Worm (Caenorhabditis elegans) whole organism, late embryonic: ENCODE results near the gene F56D2.2.

Source experiments
- ama-1 ChIP-seq: fragments of 150-350 bp; optimal IDR thresholded peaks from 2 replicates; lab custom pipeline; 2014
- ceh-2 ChIP-seq: sonication (generic microtip); optimal IDR thresholded peaks from 2 replicates; lab custom pipeline; 2016; ENCODE audit warnings: missing genotype, missing genetic modification characterization, missing compliant biosample characterization
- dve-1 ChIP-seq: sonication (generic microtip); optimal IDR thresholded peaks from 2 replicates; lab custom pipeline; 2017; ENCODE audit warnings: antibody characterized with exemption, mild to moderate bottlenecking, missing genetic modification characterization, missing compliant biosample characterization
- hlh-30 ChIP-seq: sonication (generic microtip); optimal IDR thresholded peaks from 2 replicates; lab custom pipeline; 2017; ENCODE audit warnings: antibody characterized with exemption, missing genetic modification characterization, missing compliant biosample characterization; ENCODE audit not compliant: insufficient read depth
- nhr-11 ChIP-seq: fragments of 150-350 bp; optimal IDR thresholded peaks from 2 replicates; lab custom pipeline; 2014; ENCODE audit warnings: missing biosample characterization, missing genetic modification characterization
- unc-86 ChIP-seq: sonication (generic microtip); optimal IDR thresholded peaks from 2 replicates; lab custom pipeline; 2016; ENCODE audit warnings: missing genetic modification characterization, missing compliant biosample characterization

DNA sequence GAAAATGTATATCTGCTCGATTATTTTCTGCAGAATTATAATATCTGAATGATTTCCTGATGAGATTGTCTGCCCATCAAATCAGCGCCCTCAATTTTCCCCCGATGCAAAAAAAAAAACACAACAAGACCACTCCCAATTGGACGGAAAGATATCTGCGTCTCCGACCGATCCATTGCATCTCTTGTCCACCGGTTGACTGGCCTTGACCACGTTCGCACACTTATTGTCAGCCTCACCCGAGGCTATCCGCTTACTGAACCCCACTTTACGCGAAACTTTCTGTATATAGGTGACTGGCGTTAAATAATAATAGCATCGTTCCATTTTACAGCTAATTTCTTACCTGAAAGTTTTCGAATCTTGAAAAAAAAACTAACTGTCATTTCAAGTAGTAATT, 7.3 kb downstream of the F56D2.2 start:
- TF ChIP-seq hlh-30 (tag; lab: Kevin White, UChicago) = no peak
- TF ChIP-seq ama-1 (lab: Kevin White, UChicago) = no peak
- TF ChIP-seq nhr-11 (tag; lab: Kevin White, UChicago) = no peak
- no peak for TF ChIP-seq ceh-2 (tag; lab: Kevin White, UChicago)
- no peak for TF ChIP-seq dve-1 (tag; lab: Kevin White, UChicago)
- TF ChIP-seq unc-86 (tag; lab: Kevin White, UChicago) = no peak
